Worm (Caenorhabditis elegans) whole organism, L1 larva: Measurements from ENCODE around the gene puf-8.

Source experiments
- C16A3.4 ChIP-seq: fragments of 150-350 bp; optimal IDR thresholded peaks from 2 replicates; lab custom pipeline; 2014; ENCODE audit warnings: missing biosample characterization, missing genetic modification characterization
- C34B4.2 ChIP-seq: sonication (generic microtip); optimal IDR thresholded peaks from 2 replicates; lab custom pipeline; 2017; ENCODE audit warnings: mild to moderate bottlenecking, missing genetic modification characterization, missing compliant biosample characterization
- aha-1 ChIP-seq: fragments of 150-350 bp; optimal IDR thresholded peaks from 2 replicates; lab custom pipeline; 2014; ENCODE audit warnings: missing biosample characterization, missing genetic modification characterization
- aly-2 ChIP-seq: fragments of 150-350 bp; optimal IDR thresholded peaks from 2 replicates; lab custom pipeline; 2014; ENCODE audit warnings: missing biosample characterization, missing genetic modification characterization
- ceh-63 ChIP-seq: fragments of 200-800 bp; sonication (Bioruptor generic); optimal IDR thresholded peaks from 2 replicates; lab custom pipeline; 2018; ENCODE audit warnings: mild to moderate bottlenecking, missing genetic modification characterization, missing compliant biosample characterization
- ceh-88 ChIP-seq: fragments of 200-800 bp; sonication (Bioruptor generic); IDR thresholded peaks from 2 replicates; pipeline ENCODE4 v1.3.6; 2022; ENCODE audit warnings: missing genetic modification characterization, missing compliant biosample characterization
- ceh-90 ChIP-seq: sonication (generic microtip); optimal IDR thresholded peaks from 2 replicates; lab custom pipeline; 2016; ENCODE audit warnings: missing genetic modification characterization, missing compliant biosample characterization
- ces-1 ChIP-seq: fragments of 150-350 bp; optimal IDR thresholded peaks from 2 replicates; lab custom pipeline; 2014; ENCODE audit warnings: missing biosample characterization, missing genetic modification reagents, missing genetic modification characterization
- dpl-1 ChIP-seq, 3 experiments: fragments of 150-350 bp in 2 of 3; sonication (generic microtip) in 1 of 3; optimal IDR thresholded peaks; 2 replicates each; lab custom pipeline; 2014 to 2017; ENCODE audit warnings: missing biosample characterization in 3 of 3, missing genetic modification characterization in 3 of 3, missing genetic modification reagents in 3 of 3
- dsc-1 ChIP-seq: sonication (generic microtip); optimal IDR thresholded peaks from 2 replicates; lab custom pipeline; 2016; ENCODE audit warnings: mild to moderate bottlenecking, missing genetic modification characterization, missing compliant biosample characterization
- efl-1 ChIP-seq, 4 experiments: fragments of 150-350 bp; optimal IDR thresholded peaks in 3 of 4; peaks in 1 of 4; 1 replicate in 1 of 4; 2 replicates in 3 of 4; lab custom pipeline; 2014; ENCODE audit warnings: missing biosample characterization in 2 of 4, missing genetic modification characterization in 2 of 4, missing genetic modification reagents in 2 of 4
- efl-3 ChIP-seq: fragments of 200-800 bp; sonication (Bioruptor generic); optimal IDR thresholded peaks from 2 replicates; lab custom pipeline; 2018; ENCODE audit warnings: mild to moderate bottlenecking, missing genetic modification characterization, missing compliant biosample characterization
- egl-13 ChIP-seq: sonication (generic microtip); optimal IDR thresholded peaks from 2 replicates; lab custom pipeline; 2016; ENCODE audit warnings: missing genotype, missing genetic modification reagents, missing genetic modification characterization, missing compliant biosample characterization
- elt-3 ChIP-seq, 6 experiments: fragments of 150-350 bp in 1 of 6; sonication (generic microtip); optimal IDR thresholded peaks; 2 replicates each; lab custom pipeline; 2017 to 2018; ENCODE audit warnings: missing biosample characterization in 6 of 6, missing genetic modification characterization in 6 of 6, inconsistent platforms in 1 of 6
- fkh-10 ChIP-seq: sonication (generic microtip); optimal IDR thresholded peaks from 2 replicates; lab custom pipeline; 2017; ENCODE audit warnings: missing biosample characterization, missing genetic modification reagents, missing genetic modification characterization
- fkh-4 ChIP-seq: sonication (generic microtip); optimal IDR thresholded peaks from 2 replicates; lab custom pipeline; 2016; ENCODE audit warnings: missing compliant biosample characterization, missing genetic modification characterization, borderline replicate concordance
- fkh-8 ChIP-seq: sonication (generic microtip); optimal IDR thresholded peaks from 2 replicates; lab custom pipeline; 2016; ENCODE audit warnings: mild to moderate bottlenecking, missing genetic modification characterization, missing compliant biosample characterization
- grh-1 ChIP-seq: fragments of 200-800 bp; sonication (Bioruptor generic); IDR thresholded peaks from 2 replicates; pipeline ENCODE4 v1.3.6; 2022; ENCODE audit warnings: missing genetic modification reagents, missing genetic modification characterization, missing compliant biosample characterization
- hlh-17 ChIP-seq: fragments of 200-800 bp; sonication (Bioruptor generic); optimal IDR thresholded peaks from 2 replicates; lab custom pipeline; 2018; ENCODE audit warnings: missing genetic modification characterization, mild to moderate bottlenecking, missing compliant biosample characterization, moderate library complexity, borderline replicate concordance
- irx-1 ChIP-seq: sonication (generic microtip); optimal IDR thresholded peaks from 2 replicates; lab custom pipeline; 2016; ENCODE audit warnings: missing genetic modification characterization, missing compliant biosample characterization
- isw-1 ChIP-seq: fragments of 200-800 bp; sonication (Bioruptor generic); IDR thresholded peaks from 2 replicates; pipeline ENCODE4 v1.3.6; 2022; ENCODE audit warnings: missing genetic modification characterization, missing compliant biosample characterization
- jun-1 ChIP-seq: fragments of 150-350 bp; optimal IDR thresholded peaks from 2 replicates; lab custom pipeline; 2014; ENCODE audit warnings: missing biosample characterization, missing genetic modification reagents, missing genetic modification characterization
- lin-14 ChIP-seq: fragments of 200-800 bp; sonication (Bioruptor generic); optimal IDR thresholded peaks from 2 replicates; lab custom pipeline; 2018; ENCODE audit warnings: mild to moderate bottlenecking, missing genetic modification characterization, moderate library complexity, missing compliant biosample characterization
- lin-15B ChIP-seq: fragments of 150-350 bp; sonication (generic microtip); optimal IDR thresholded peaks from 3 replicates; lab custom pipeline; 2014; ENCODE audit warnings: missing biosample characterization, missing genetic modification characterization
- lin-39 ChIP-seq: fragments of 150-350 bp; optimal IDR thresholded peaks from 2 replicates; lab custom pipeline; 2014; ENCODE audit warnings: missing biosample characterization, missing genetic modification reagents, missing genetic modification characterization
- mdl-1 ChIP-seq, 2 experiments: fragments of 150-350 bp; optimal IDR thresholded peaks; 2 replicates each; lab custom pipeline; 2014 to 2017; ENCODE audit warnings: missing biosample characterization in 2 of 2, missing genetic modification characterization in 2 of 2, inconsistent platforms in 1 of 2
- mef-2 ChIP-seq: fragments of 150-350 bp; optimal IDR thresholded peaks from 2 replicates; lab custom pipeline; 2014; ENCODE audit warnings: missing biosample characterization, missing genetic modification characterization
- nhr-11 ChIP-seq: fragments of 150-350 bp; optimal IDR thresholded peaks from 2 replicates; lab custom pipeline; 2014; ENCODE audit warnings: missing biosample characterization, missing genetic modification characterization
- nhr-71 ChIP-seq: sonication (generic microtip); optimal IDR thresholded peaks from 2 replicates; lab custom pipeline; 2016; ENCODE audit warnings: mild to moderate bottlenecking, missing genetic modification characterization, moderate library complexity, missing compliant biosample characterization
- nhr-76 ChIP-seq: sonication (generic microtip); optimal IDR thresholded peaks from 2 replicates; lab custom pipeline; 2017; ENCODE audit warnings: missing biosample characterization, missing genetic modification characterization
- nhr-84 ChIP-seq: sonication (generic microtip); optimal IDR thresholded peaks from 2 replicates; lab custom pipeline; 2017; ENCODE audit warnings: missing biosample characterization, missing genetic modification characterization
- nhr-85 ChIP-seq: sonication (generic microtip); peaks from one replicate; lab custom pipeline; 2016; ENCODE audit warnings: missing genetic modification characterization, inconsistent platforms, missing compliant biosample characterization
- nhr-90 ChIP-seq: sonication (generic microtip); optimal IDR thresholded peaks from 2 replicates; lab custom pipeline; 2016; ENCODE audit warnings: mild to moderate bottlenecking, missing genetic modification characterization, missing compliant biosample characterization; ENCODE audit not compliant: poor library complexity
- pqm-1 ChIP-seq: sonication (generic microtip); optimal IDR thresholded peaks from 3 replicates; lab custom pipeline; 2017; ENCODE audit warnings: missing biosample characterization, missing genetic modification characterization
- rnt-1 ChIP-seq: sonication (generic microtip); optimal IDR thresholded peaks from 2 replicates; lab custom pipeline; 2016; ENCODE audit warnings: mild to moderate bottlenecking, missing genetic modification characterization, moderate library complexity, missing compliant biosample characterization
- snpc-4 ChIP-seq: fragments of 150-350 bp; optimal IDR thresholded peaks from 2 replicates; lab custom pipeline; 2014; ENCODE audit warnings: missing biosample characterization, missing genetic modification characterization
- sox-4 ChIP-seq: sonication (generic microtip); optimal IDR thresholded peaks from 2 replicates; lab custom pipeline; 2016; ENCODE audit warnings: missing genetic modification characterization, missing compliant biosample characterization
- sptf-1 ChIP-seq: fragments of 150-350 bp; optimal IDR thresholded peaks from 2 replicates; lab custom pipeline; 2014; ENCODE audit warnings: missing biosample characterization, missing genetic modification characterization
- sup-37 ChIP-seq: fragments of 200-800 bp; sonication (Bioruptor generic); optimal IDR thresholded peaks from 2 replicates; lab custom pipeline; 2018; ENCODE audit warnings: mild to moderate bottlenecking, missing genetic modification characterization, missing compliant biosample characterization
- tbx-2 ChIP-seq: sonication (generic microtip); optimal IDR thresholded peaks from 2 replicates; lab custom pipeline; 2016; ENCODE audit warnings: missing genetic modification characterization, missing compliant biosample characterization
- tlp-1 ChIP-seq: fragments of 150-350 bp; optimal IDR thresholded peaks from 2 replicates; lab custom pipeline; 2014; ENCODE audit warnings: missing biosample characterization, missing genetic modification characterization
- unc-130 ChIP-seq: fragments of 150-350 bp; optimal IDR thresholded peaks from 2 replicates; lab custom pipeline; 2017; ENCODE audit warnings: missing biosample characterization, missing genetic modification characterization, inconsistent platforms
- unc-30 ChIP-seq: sonication (generic microtip); optimal IDR thresholded peaks from 2 replicates; lab custom pipeline; 2017; ENCODE audit warnings: missing biosample characterization, missing genetic modification characterization
- xbp-1 ChIP-seq: sonication (generic microtip); optimal IDR thresholded peaks from 2 replicates; lab custom pipeline; 2016; ENCODE audit warnings: missing genetic modification characterization, missing compliant biosample characterization
- zag-1 ChIP-seq: fragments of 150-350 bp; optimal IDR thresholded peaks from 2 replicates; lab custom pipeline; 2014; ENCODE audit warnings: missing biosample characterization, missing genetic modification characterization
- zip-4 ChIP-seq: fragments of 200-800 bp; sonication (Bioruptor generic); optimal IDR thresholded peaks from 2 replicates; lab custom pipeline; 2018; ENCODE audit warnings: mild to moderate bottlenecking, missing genetic modification characterization, moderate library complexity, missing compliant biosample characterization

Gene puf-8

DNA sequence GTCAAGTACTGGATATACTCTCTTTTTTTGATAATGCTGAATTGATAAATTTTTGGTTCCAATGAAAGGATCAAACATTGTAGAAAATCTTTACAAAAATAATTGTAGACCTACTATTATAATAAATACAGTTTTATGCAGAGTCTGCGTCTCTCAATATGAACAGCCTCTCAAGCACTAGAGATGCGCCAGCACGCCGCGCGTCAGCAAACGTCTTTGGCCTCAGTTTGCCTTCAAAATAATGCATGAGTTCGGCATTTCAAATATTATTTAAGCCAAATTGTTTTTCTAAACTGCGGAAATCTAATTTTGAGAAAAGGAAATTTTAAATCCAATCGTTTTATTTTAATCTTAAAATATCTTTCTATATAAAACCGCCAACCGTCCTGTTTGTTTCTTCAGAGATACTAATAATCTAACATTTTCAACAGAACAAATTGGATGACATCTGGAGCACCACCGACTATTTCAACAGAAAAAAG lies 3.7 kb upstream of the puf-8 start, which contains the start of gene cul-4 (continued):
- no peak for TF ChIP-seq fkh-10 (GFP tag; lab: Kevin White, UChicago)
- TF ChIP-seq zip-4 (GFP tag; lab: Kevin White, UChicago), result peak; percentile 41
- TF ChIP-seq fkh-8, result peak; percentile 27
- peak; percentile 72 for TF ChIP-seq irx-1 (tag; lab: Kevin White, UChicago)
- TF ChIP-seq lin-15B (tag; lab: Kevin White, UChicago), result peak; percentile 30
- no peak for TF ChIP-seq nhr-11 (tag; lab: Kevin White, UChicago)
- peak; percentile 54 for TF ChIP-seq isw-1 (GFP tag; lab: Robert Waterston, UW)
- TF ChIP-seq aha-1, result no peak
- TF ChIP-seq ceh-88 (GFP tag; lab: Robert Waterston, UW), result 0 out of 2 replicates have a peak, but pooled peaks have one; percentile 28
- TF ChIP-seq efl-1 (optimal IDR thresholded peaks at IDR 0.05; lab: Kevin White, UChicago), result peak; percentile 71 to 82
- TF ChIP-seq efl-1 (GFP tag; optimal IDR thresholded peaks at IDR 0.05 in 1 of 2; lab: Kevin White, UChicago), result peak; percentile 76 to 97
- TF ChIP-seq snpc-4 (tag; lab: Kevin White, UChicago), result peak; percentile 70
- TF ChIP-seq nhr-84, result no peak
- no peak for TF ChIP-seq unc-30 (tag; lab: Kevin White, UChicago)
- no peak for TF ChIP-seq ceh-63 (GFP tag; lab: Kevin White, UChicago)
- no peak for TF ChIP-seq ces-1 (GFP tag; lab: Kevin White, UChicago)
- peak; percentile 41 for TF ChIP-seq C16A3.4
- peak; percentile 60 for TF ChIP-seq jun-1
- no peak for TF ChIP-seq pqm-1
- TF ChIP-seq rnt-1 (tag; lab: Kevin White, UChicago), result peak; percentile 83
- TF ChIP-seq sox-4 (tag; lab: Kevin White, UChicago), result no peak
- TF ChIP-seq C34B4.2 (tag; lab: Kevin White, UChicago), result no peak
- no peak for TF ChIP-seq nhr-76 (tag; lab: Kevin White, UChicago)
- TF ChIP-seq dsc-1 (tag; lab: Kevin White, UChicago), result peak; percentile 77
- peak; percentile 86 for TF ChIP-seq nhr-71 (tag; lab: Kevin White, UChicago)
- peak; percentile 75 for TF ChIP-seq unc-130 (tag; lab: Kevin White, UChicago)
- TF ChIP-seq hlh-17 (GFP tag; lab: Kevin White, UChicago), result no peak
- TF ChIP-seq sptf-1 (tag; lab: Kevin White, UChicago), result no peak
- TF ChIP-seq grh-1 (GFP tag; lab: Robert Waterston, UW), result peak; percentile 66
- TF ChIP-seq nhr-90 (tag; lab: Kevin White, UChicago), result peak; percentile 81
- no peak for TF ChIP-seq mef-2
- TF ChIP-seq tlp-1 (tag; lab: Kevin White, UChicago), result no peak
- TF ChIP-seq nhr-85 (tag; lab: Kevin White, UChicago), result peak; percentile 89
- TF ChIP-seq zag-1 (tag; lab: Kevin White, UChicago), result no peak
- peak; percentile 59 to 82 (median 82) for TF ChIP-seq dpl-1 (GFP tag; optimal IDR thresholded peaks at IDR 0.05; lab: Kevin White, UChicago)
- TF ChIP-seq lin-14, result no peak
- TF ChIP-seq xbp-1, result peak; percentile 85
- no peak for TF ChIP-seq efl-3 (GFP tag; lab: Kevin White, UChicago)
- TF ChIP-seq lin-39 (tag; lab: Kevin White, UChicago), result peak; percentile 37
- no peak for TF ChIP-seq ceh-90
- TF ChIP-seq tbx-2, result no peak
- peak in 1 of 2 experiments; percentile 46 for TF ChIP-seq mdl-1 (tag; optimal IDR thresholded peaks at IDR 0.05; lab: Kevin White, UChicago)
- TF ChIP-seq elt-3 (tag; optimal IDR thresholded peaks at IDR 0.05; lab: Kevin White, UChicago), result peak in 2 of 6 experiments; percentile 21 to 61
- no peak for TF ChIP-seq fkh-4 (tag; lab: Kevin White, UChicago)
- no peak for TF ChIP-seq aly-2
- TF ChIP-seq egl-13, result peak; percentile 65
- TF ChIP-seq sup-37 (GFP tag; lab: Kevin White, UChicago), result peak; percentile 12
